Worm (Caenorhabditis elegans): ENCODE data around the gene R07E3.1.

The R07E3.1 gene

DNA sequence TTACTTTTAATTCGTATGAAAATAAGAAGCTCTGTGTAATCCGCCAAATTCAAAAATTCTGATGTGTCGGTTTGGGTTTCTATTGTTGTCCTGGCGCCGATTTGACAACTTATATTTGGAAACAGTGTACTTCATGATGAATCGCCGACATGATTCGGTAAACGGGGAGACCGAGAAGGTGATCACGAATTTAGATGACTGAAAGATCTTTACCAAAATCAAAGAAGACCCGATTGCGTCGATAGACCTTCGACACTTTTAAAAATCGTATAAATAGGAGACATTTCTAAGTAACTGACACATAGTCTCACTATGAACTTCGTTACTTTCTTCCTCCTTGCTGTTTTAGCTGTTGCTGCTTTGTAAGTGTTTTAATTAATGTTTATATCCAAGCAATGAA is 38.5 kb downstream of the R07E3.1 start, which contains the start of gene fip-5:
fip-5 (plus strand) TSS at position 312 of the 400 bp plus-strand sequence.
- no peak for TF ChIP-seq ztf-29 (GFP tag; IDR thresholded peaks at IDR 0.05)
- TF ChIP-seq tab-1 (GFP tag; IDR thresholded peaks at IDR 0.05): no peak
- no peak for TF ChIP-seq ref-1 (GFP tag; conservative IDR thresholded peaks at IDR 0.05)
- no peak for TF ChIP-seq med-1 (GFP tag; optimal IDR thresholded peaks at IDR 0.05; ENCODE audit: insufficient read depth)

DNA sequence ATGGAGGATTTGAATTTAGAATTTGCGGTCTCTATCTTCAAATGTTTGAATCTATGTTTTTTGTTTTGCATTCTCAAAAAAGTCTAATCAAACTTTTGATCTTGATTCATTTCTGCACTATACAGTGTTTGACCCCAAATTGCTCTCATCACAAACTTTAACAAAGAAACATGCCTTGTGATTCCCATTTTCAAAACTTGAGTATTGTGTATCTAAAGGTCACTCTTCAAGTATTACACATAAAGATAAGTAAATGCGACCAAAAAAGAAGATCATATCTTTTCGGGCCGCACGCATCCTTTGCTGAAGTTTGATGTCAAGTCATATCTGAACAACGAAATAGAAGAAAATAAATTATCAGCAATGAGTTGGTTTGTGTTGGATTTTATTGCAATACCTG is 39.0 kb downstream of the R07E3.1 start:
- no peak for TF ChIP-seq T22C8.4 (GFP tag; IDR thresholded peaks at IDR 0.05)
- no peak for TF ChIP-seq tab-1 (GFP tag; IDR thresholded peaks at IDR 0.05)
- no peak for TF ChIP-seq med-1 (GFP tag; optimal IDR thresholded peaks at IDR 0.05; ENCODE audit: insufficient read depth)
- no peak for TF ChIP-seq flt-1 (GFP tag; IDR thresholded peaks at IDR 0.05)
- TF ChIP-seq ztf-23 (GFP tag; IDR thresholded peaks at IDR 0.05): no peak
- TF ChIP-seq cog-1 (tag; optimal IDR thresholded peaks at IDR 0.05): no peak
- no peak for TF ChIP-seq ztf-29 (GFP tag; IDR thresholded peaks at IDR 0.05)

DNA sequence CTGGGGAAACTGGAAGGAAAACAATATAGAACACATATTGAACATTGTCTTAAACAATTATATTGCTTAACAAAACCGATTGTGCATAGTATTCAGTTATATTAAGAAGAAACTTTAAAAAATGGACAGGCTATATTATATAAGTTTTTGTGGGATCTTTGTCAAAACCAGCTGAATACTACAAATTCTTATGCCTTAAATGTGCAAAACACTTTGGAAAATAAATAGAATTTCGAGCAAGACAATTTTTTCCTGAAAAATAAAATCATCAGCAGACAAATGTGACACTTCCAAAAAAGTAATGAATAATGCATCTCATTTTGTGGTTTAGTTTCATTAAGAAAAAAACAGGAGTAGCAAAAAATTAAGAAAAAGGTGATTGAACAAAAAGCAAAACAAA is 43.6 kb downstream of the R07E3.1 start:
- TF ChIP-seq cog-1 (tag; optimal IDR thresholded peaks at IDR 0.05) (no peak), ztf-23 (GFP tag; IDR thresholded peaks at IDR 0.05) (no peak)

Measured in whole organism, midembryonic.